Fruit fly (Drosophila melanogaster): ENCODE data around the gene Apl.

Gene Apl

DNA sequence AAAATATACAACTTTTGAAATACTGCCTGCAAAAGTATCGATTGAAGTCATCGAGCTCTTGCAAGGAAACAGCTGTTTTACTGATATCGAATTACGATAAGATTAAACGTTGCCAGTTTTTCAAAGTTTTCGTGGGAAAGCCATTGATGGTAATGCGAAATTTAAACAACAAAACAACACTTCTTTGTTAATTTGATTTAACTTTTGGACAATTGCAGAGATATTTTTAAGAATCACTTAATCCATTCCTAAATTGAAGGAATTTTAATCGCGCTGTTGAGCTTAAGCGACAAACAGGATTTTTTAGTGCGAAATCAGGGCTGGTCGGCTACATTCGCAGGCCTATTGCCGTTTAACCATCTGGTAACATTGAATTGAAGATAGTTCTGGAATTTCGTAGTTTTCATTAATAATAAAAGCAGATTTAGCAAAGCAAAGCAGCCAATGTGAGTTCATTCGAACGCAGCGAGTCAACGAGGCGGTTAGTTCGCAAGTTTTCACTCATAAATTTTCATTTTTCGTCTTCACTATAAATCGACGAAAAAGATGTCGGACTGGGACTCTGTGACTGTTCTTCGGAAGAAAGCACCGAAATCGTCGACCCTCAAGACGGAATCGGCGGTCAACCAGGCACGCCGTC is 20.6 kb upstream of the Apl start, which contains the start of gene mbf1:
Gene mbf1, plus strand, starts transcription at position 130 of the 640 bp plus-strand sequence.
- TF ChIP-seq D1 (tag; optimal IDR thresholded peaks at IDR 0.05) (no peak), Snoo (tag; optimal IDR thresholded peaks at IDR 0.05) (no peak), Pif1B (GFP tag; optimal IDR thresholded peaks at IDR 0.05) (no peak), CG8159 (tag; optimal IDR thresholded peaks at IDR 0.05) (no peak), CG34367 (tag; optimal IDR thresholded peaks at IDR 0.05) (no peak), rn (GFP tag; IDR thresholded peaks at IDR 0.05) (no peak), CG14655 (GFP tag; optimal IDR thresholded peaks at IDR 0.05) (no peak), CG8301 (tag; optimal IDR thresholded peaks at IDR 0.05) (no peak), CG10348 (GFP tag; IDR thresholded peaks at IDR 0.05) (no peak), fd96Ca (GFP tag; IDR thresholded peaks at IDR 0.05) (no peak), gl (tag; optimal IDR thresholded peaks at IDR 0.05) (no peak)

DNA sequence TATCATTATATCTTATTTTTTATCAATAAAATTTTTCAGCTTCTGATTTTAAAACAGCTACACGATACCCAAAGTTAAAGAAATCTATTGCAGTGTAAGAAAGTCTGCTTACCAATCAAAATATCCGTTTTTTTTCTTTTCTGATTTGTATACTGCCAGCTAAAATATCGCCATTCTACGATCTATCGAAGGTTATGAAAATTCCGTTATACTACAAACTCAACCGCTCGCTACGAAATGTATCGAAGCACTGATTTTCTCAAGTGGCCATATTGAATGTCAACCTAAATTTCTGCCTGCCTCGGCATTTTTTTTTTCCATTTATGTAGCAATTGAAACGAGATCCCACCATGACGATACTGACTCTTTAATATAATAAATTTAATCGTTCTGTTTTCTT is 14.9 kb upstream of the Apl start, which contains the start of gene nxf2:
Gene nxf2, minus strand, starts transcription at position 258 of the 400 bp plus-strand sequence.
- TF ChIP-seq CG9948 (tag; optimal IDR thresholded peaks at IDR 0.05) (no peak), CG10348 (GFP tag; IDR thresholded peaks at IDR 0.05) (no peak), Pif1B (GFP tag; optimal IDR thresholded peaks at IDR 0.05) (no peak), CG32121 (GFP tag; IDR thresholded peaks at IDR 0.05) (no peak), EcR (GFP tag; optimal IDR thresholded peaks at IDR 0.05) (no peak)

DNA sequence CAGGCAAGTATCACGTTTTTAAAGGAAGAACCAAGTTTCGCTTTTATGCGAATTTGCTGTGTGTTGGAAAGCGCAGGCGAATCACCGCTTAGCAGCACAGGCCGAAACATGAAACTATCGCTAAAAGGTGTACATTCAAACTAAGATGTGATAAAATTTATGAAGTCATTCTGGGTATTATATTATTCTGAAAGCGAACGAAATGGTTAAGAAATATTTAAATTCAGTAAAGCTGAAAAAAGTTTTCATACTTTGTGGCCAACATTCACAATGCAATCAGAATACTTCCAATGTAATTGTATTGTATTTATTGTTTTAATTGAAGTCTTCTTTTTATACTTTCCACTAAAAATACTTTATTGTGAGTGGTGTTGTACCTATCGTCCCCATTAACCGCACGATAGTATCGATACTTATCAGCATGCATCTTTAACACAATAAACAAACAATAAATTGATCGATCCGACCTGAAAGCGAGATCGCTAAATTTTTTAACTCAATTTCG is 13.7 kb upstream of the Apl start, which contains the start of gene Smn:
Gene Smn, minus strand, starts transcription at position 347 of the 505 bp plus-strand sequence.
- TF ChIP-seq CG14655 (GFP tag; optimal IDR thresholded peaks at IDR 0.05) (no peak), CG15710 (tag; optimal IDR thresholded peaks at IDR 0.05) (peak; percentile 36), CG34367 (tag; optimal IDR thresholded peaks at IDR 0.05) (peak; percentile 17), Snoo (tag; optimal IDR thresholded peaks at IDR 0.05) (peak; percentile 33), CG8301 (tag; optimal IDR thresholded peaks at IDR 0.05) (peak; percentile 41), rn (GFP tag; IDR thresholded peaks at IDR 0.05) (no peak), Ets98B (GFP tag; IDR thresholded peaks at IDR 0.05) (peak; percentile 17; the same call in 1 of the 2 replicates), CG13204 (GFP tag; optimal IDR thresholded peaks at IDR 0.05) (no peak), CG9948 (tag; optimal IDR thresholded peaks at IDR 0.05) (peak; percentile 2), Pif1A (GFP tag; optimal IDR thresholded peaks at IDR 0.05) (no peak), CG12605 (GFP tag; IDR thresholded peaks at IDR 0.05) (no peak), fd96Ca (GFP tag; IDR thresholded peaks at IDR 0.05) (no peak), D1 (tag; optimal IDR thresholded peaks at IDR 0.05) (no peak), CG8159 (tag; optimal IDR thresholded peaks at IDR 0.05) (no peak), CG4496 (GFP tag; IDR thresholded peaks at IDR 0.05) (no peak)

- TF ChIP-seq Pif1A (GFP tag; optimal IDR thresholded peaks at IDR 0.05) (no peak), CG12605 (GFP tag; IDR thresholded peaks at IDR 0.05) (no peak), CG10348 (GFP tag; IDR thresholded peaks at IDR 0.05) (no peak), gl (tag; optimal IDR thresholded peaks at IDR 0.05) (no peak), EcR (GFP tag; optimal IDR thresholded peaks at IDR 0.05) (no peak), CG8301 (tag; optimal IDR thresholded peaks at IDR 0.05) (no peak), Pif1B (GFP tag; optimal IDR thresholded peaks at IDR 0.05) (no peak), CG17806 (tag; optimal IDR thresholded peaks at IDR 0.05) (no peak), CG8159 (tag; optimal IDR thresholded peaks at IDR 0.05) (no peak), CG34367 (tag; optimal IDR thresholded peaks at IDR 0.05) (no peak), Snoo (tag; optimal IDR thresholded peaks at IDR 0.05) (peak; percentile 12), fd96Ca (GFP tag; IDR thresholded peaks at IDR 0.05) (no peak), CG32121 (GFP tag; IDR thresholded peaks at IDR 0.05) (0 out of 2 replicates have a peak, but pooled peaks have one; percentile 20), Ets98B (GFP tag; IDR thresholded peaks at IDR 0.05) (peak; percentile 32; the same call in 1 of the 2 replicates), CG15710 (tag; optimal IDR thresholded peaks at IDR 0.05) (peak; percentile 24), CG9948 (tag; optimal IDR thresholded peaks at IDR 0.05) (no peak), CG13204 (GFP tag; optimal IDR thresholded peaks at IDR 0.05) (no peak)
Observed at dm6 chr3L:16582678-16583315, 12.2 kb upstream of the Apl start, which contains the start of gene Rpn12. Gene Rpn12 (plus strand): TSS chr3L:16583028.

dm6 chr3L:16584074-16584578 is 10.9 kb upstream of the Apl start, which contains the start of gene UQCR-C2:
Gene UQCR-C2 (plus strand): TSS chr3L:16584124.
- TF ChIP-seq CG4496 (GFP tag; IDR thresholded peaks at IDR 0.05): peak; percentile 51; the same call in 1 of the 3 replicates
- no peak for TF ChIP-seq CG15710 (tag; optimal IDR thresholded peaks at IDR 0.05)

DNA sequence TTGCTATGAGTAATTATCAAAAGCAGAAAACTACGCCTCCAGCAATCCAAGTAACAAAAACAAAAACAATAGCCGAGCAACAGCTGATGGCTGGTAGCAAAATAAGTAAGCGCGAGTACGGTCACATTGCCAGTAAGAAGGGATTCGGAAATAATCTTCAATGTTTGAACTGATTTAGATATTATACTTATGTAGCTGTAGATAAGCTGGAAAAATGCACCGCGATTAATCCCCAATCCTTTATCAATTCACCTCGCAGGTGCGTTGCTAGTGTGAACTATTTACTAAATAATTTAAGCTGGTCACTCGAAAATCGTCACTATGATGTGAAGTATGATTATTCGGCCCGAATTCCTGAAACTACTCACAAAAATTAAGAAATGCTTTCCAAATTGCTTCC is 8.0 kb upstream of the Apl start, which contains the start of the genes Syx8 and CG32163:
Gene Syx8, minus strand, starts transcription at position 69 of the 400 bp plus-strand sequence.
Gene CG32163, plus strand, starts transcription at position 169 of the 400 bp plus-strand sequence.
- TF ChIP-seq Pif1A (GFP tag; optimal IDR thresholded peaks at IDR 0.05) (no peak), Snoo (tag; optimal IDR thresholded peaks at IDR 0.05) (no peak), CG13204 (GFP tag; optimal IDR thresholded peaks at IDR 0.05) (no peak), CG10348 (GFP tag; IDR thresholded peaks at IDR 0.05) (no peak), CG8301 (tag; optimal IDR thresholded peaks at IDR 0.05) (no peak), CG32121 (GFP tag; IDR thresholded peaks at IDR 0.05) (no peak), fd96Ca (GFP tag; IDR thresholded peaks at IDR 0.05) (no peak), EcR (GFP tag; optimal IDR thresholded peaks at IDR 0.05) (no peak), CG17806 (tag; optimal IDR thresholded peaks at IDR 0.05) (no peak), CG34367 (tag; optimal IDR thresholded peaks at IDR 0.05) (no peak)

Measured in whole organism, pupa.